Worm (Caenorhabditis elegans) whole organism, L3 larva: ENCODE measurements around the gene ceh-31.

Experiments used
- R02D3.7 ChIP-seq: fragments of 150-350 bp; optimal IDR thresholded peaks from 2 replicates; lab custom pipeline; 2014; ENCODE audit warnings: missing biosample characterization, missing genetic modification characterization
- ZK546.5 ChIP-seq: sonication (generic microtip); optimal IDR thresholded peaks from 2 replicates; lab custom pipeline; 2017; ENCODE audit warnings: missing biosample characterization, missing genetic modification characterization
- aly-2 ChIP-seq: fragments of 150-350 bp; optimal IDR thresholded peaks from 2 replicates; lab custom pipeline; 2014; ENCODE audit warnings: missing biosample characterization, missing genetic modification characterization
- ama-1 ChIP-seq: fragments of 150-350 bp; optimal IDR thresholded peaks from 2 replicates; lab custom pipeline; 2018
- ceh-16 ChIP-seq: sonication (generic microtip); optimal IDR thresholded peaks from 2 replicates; lab custom pipeline; 2017; ENCODE audit warnings: missing biosample characterization, missing genetic modification characterization
- ceh-28 ChIP-seq: fragments of 150-350 bp; optimal IDR thresholded peaks from 2 replicates; lab custom pipeline; 2014; ENCODE audit warnings: missing biosample characterization, missing genetic modification reagents, missing genetic modification characterization
- ceh-82 ChIP-seq: fragments of 150-350 bp; optimal IDR thresholded peaks from 2 replicates; lab custom pipeline; 2014; ENCODE audit warnings: missing biosample characterization, missing genetic modification characterization
- ceh-9 ChIP-seq: sonication (generic microtip); optimal IDR thresholded peaks from 2 replicates; lab custom pipeline; 2018; ENCODE audit warnings: missing biosample characterization, missing genetic modification characterization
- daf-12 ChIP-seq: fragments of 150-350 bp; optimal IDR thresholded peaks from 2 replicates; lab custom pipeline; 2014; ENCODE audit warnings: missing biosample characterization, missing genetic modification reagents, missing genetic modification characterization
- egl-27 ChIP-seq: sonication (generic microtip); optimal IDR thresholded peaks from 4 replicates; lab custom pipeline; 2017; ENCODE audit warnings: missing biosample characterization, missing genetic modification reagents, missing genetic modification characterization
- egl-5 ChIP-seq: fragments of 150-350 bp; optimal IDR thresholded peaks from 2 replicates; lab custom pipeline; 2017; ENCODE audit warnings: missing biosample characterization, missing genetic modification reagents, missing genetic modification characterization, inconsistent platforms
- elt-1 ChIP-seq: fragments of 150-350 bp; optimal IDR thresholded peaks from 2 replicates; lab custom pipeline; 2014; ENCODE audit warnings: missing biosample characterization, missing genetic modification characterization
- elt-2 ChIP-seq: sonication (generic microtip); optimal IDR thresholded peaks from 2 replicates; lab custom pipeline; 2016; ENCODE audit warnings: missing genetic modification reagents, mild to moderate bottlenecking, missing genetic modification characterization, missing compliant biosample characterization
- elt-3 ChIP-seq, 3 experiments: fragments of 150-350 bp in 1 of 3; sonication (generic microtip) in 2 of 3; optimal IDR thresholded peaks; 2 replicates in 2 of 3; 4 replicates in 1 of 3; lab custom pipeline; 2014 to 2017; ENCODE audit warnings: missing biosample characterization in 3 of 3, missing genetic modification characterization in 3 of 3
- eor-1 ChIP-seq, 2 experiments: fragments of 150-350 bp; optimal IDR thresholded peaks; 2 replicates each; lab custom pipeline; 2014 to 2018; ENCODE audit warnings: missing biosample characterization in 2 of 2, missing genetic modification characterization in 2 of 2
- fkh-10 ChIP-seq: sonication (generic microtip); optimal IDR thresholded peaks from 2 replicates; lab custom pipeline; 2017; ENCODE audit warnings: missing biosample characterization, missing genetic modification reagents, missing genetic modification characterization
- fkh-2 ChIP-seq: fragments of 150-350 bp; optimal IDR thresholded peaks from 2 replicates; lab custom pipeline; 2014; ENCODE audit warnings: missing biosample characterization, missing genetic modification reagents, missing genetic modification characterization
- fos-1 ChIP-seq: fragments of 150-350 bp; optimal IDR thresholded peaks from 2 replicates; lab custom pipeline; 2014; ENCODE audit warnings: missing biosample characterization, missing genetic modification characterization
- hmg-11 ChIP-seq: sonication (generic microtip); optimal IDR thresholded peaks from 2 replicates; lab custom pipeline; 2016; ENCODE audit warnings: missing genetic modification characterization, missing compliant biosample characterization
- jun-1 ChIP-seq: fragments of 150-350 bp; optimal IDR thresholded peaks from 2 replicates; lab custom pipeline; 2014; ENCODE audit warnings: missing biosample characterization, missing genetic modification reagents, missing genetic modification characterization
- lin-15B ChIP-seq: fragments of 150-350 bp; optimal IDR thresholded peaks from 2 replicates; lab custom pipeline; 2014; ENCODE audit warnings: missing biosample characterization, missing genetic modification characterization
- lin-39 ChIP-seq: fragments of 150-350 bp; optimal IDR thresholded peaks from 2 replicates; lab custom pipeline; 2018; ENCODE audit warnings: missing biosample characterization, missing genetic modification reagents, missing genetic modification characterization
- lsy-12 ChIP-seq: sonication (generic microtip); optimal IDR thresholded peaks from 2 replicates; lab custom pipeline; 2016; ENCODE audit warnings: mild to moderate bottlenecking, missing genetic modification characterization, missing compliant biosample characterization
- mdl-1 ChIP-seq: fragments of 150-350 bp; optimal IDR thresholded peaks from 2 replicates; lab custom pipeline; 2014; ENCODE audit warnings: missing biosample characterization, missing genetic modification characterization
- mml-1 ChIP-seq: fragments of 150-350 bp; sonication (generic microtip); optimal IDR thresholded peaks from 3 replicates; lab custom pipeline; 2014; ENCODE audit warnings: missing biosample characterization, missing genetic modification characterization
- nfya-1 ChIP-seq: sonication (generic microtip); optimal IDR thresholded peaks from 2 replicates; lab custom pipeline; 2017; ENCODE audit warnings: missing genetic modification characterization, mild to moderate bottlenecking, missing compliant biosample characterization, antibody characterized with exemption, moderate library complexity; ENCODE audit not compliant: insufficient read depth
- nhr-11 ChIP-seq: fragments of 150-350 bp; optimal IDR thresholded peaks from 2 replicates; lab custom pipeline; 2014; ENCODE audit warnings: missing biosample characterization, missing genetic modification characterization
- nhr-12 ChIP-seq: fragments of 150-350 bp; optimal IDR thresholded peaks from 2 replicates; lab custom pipeline; 2014; ENCODE audit warnings: missing biosample characterization, missing genetic modification characterization
- nhr-23 ChIP-seq: fragments of 150-350 bp; optimal IDR thresholded peaks from 2 replicates; lab custom pipeline; 2014; ENCODE audit warnings: missing biosample characterization, missing genetic modification reagents, missing genetic modification characterization
- nhr-237 ChIP-seq: fragments of 150-350 bp; optimal IDR thresholded peaks from 2 replicates; lab custom pipeline; 2014; ENCODE audit warnings: missing biosample characterization, missing genetic modification characterization
- nhr-25 ChIP-seq: sonication (generic microtip); optimal IDR thresholded peaks from 2 replicates; lab custom pipeline; 2017; ENCODE audit warnings: missing biosample characterization, missing genetic modification characterization
- nhr-28 ChIP-seq: fragments of 150-350 bp; optimal IDR thresholded peaks from 2 replicates; lab custom pipeline; 2014; ENCODE audit warnings: missing biosample characterization, missing genetic modification characterization
- nhr-43 ChIP-seq: sonication (generic microtip); optimal IDR thresholded peaks from 2 replicates; lab custom pipeline; 2016; ENCODE audit warnings: mild to moderate bottlenecking, missing genetic modification characterization, missing compliant biosample characterization; ENCODE audit not compliant: poor library complexity, severe bottlenecking
- nhr-67 ChIP-seq: fragments of 150-350 bp; optimal IDR thresholded peaks from 2 replicates; lab custom pipeline; 2014; ENCODE audit warnings: missing biosample characterization, missing genetic modification characterization
- nhr-76 ChIP-seq: fragments of 150-350 bp; sonication (generic microtip); optimal IDR thresholded peaks from 5 replicates; lab custom pipeline; 2014; ENCODE audit warnings: missing biosample characterization, missing genetic modification characterization
- nhr-77 ChIP-seq: fragments of 150-350 bp; optimal IDR thresholded peaks from 2 replicates; lab custom pipeline; 2014; ENCODE audit warnings: missing biosample characterization, missing genetic modification characterization
- pha-4 ChIP-seq: fragments of 150-350 bp; optimal IDR thresholded peaks from 2 replicates; lab custom pipeline; 2014; ENCODE audit warnings: missing biosample characterization, missing genetic modification reagents, missing genetic modification characterization
- pqm-1 ChIP-seq: fragments of 150-350 bp; optimal IDR thresholded peaks from 2 replicates; lab custom pipeline; 2017; ENCODE audit warnings: missing biosample characterization, missing genetic modification characterization, inconsistent platforms
- sea-2 ChIP-seq: fragments of 150-350 bp; sonication (generic microtip); optimal IDR thresholded peaks from 4 replicates; lab custom pipeline; 2014; ENCODE audit warnings: missing biosample characterization, missing genetic modification reagents, missing genetic modification characterization
- skn-1 ChIP-seq: fragments of 150-350 bp; optimal IDR thresholded peaks from 2 replicates; lab custom pipeline; 2014; ENCODE audit warnings: missing biosample characterization, missing genetic modification characterization
- snpc-4 ChIP-seq: fragments of 150-350 bp; optimal IDR thresholded peaks from 2 replicates; lab custom pipeline; 2014; ENCODE audit warnings: missing biosample characterization, missing genetic modification characterization
- tbx-2 ChIP-seq: sonication (generic microtip); optimal IDR thresholded peaks from 2 replicates; lab custom pipeline; 2016; ENCODE audit warnings: mild to moderate bottlenecking, missing genetic modification characterization, missing compliant biosample characterization
- unc-39 ChIP-seq: sonication (generic microtip); optimal IDR thresholded peaks from 4 replicates; lab custom pipeline; 2017; ENCODE audit warnings: missing biosample characterization, missing genetic modification characterization
- unc-62 ChIP-seq: fragments of 150-350 bp; sonication (generic microtip); optimal IDR thresholded peaks from 4 replicates; lab custom pipeline; 2014; ENCODE audit warnings: missing biosample characterization, missing genetic modification reagents, missing genetic modification characterization
- zag-1 ChIP-seq: fragments of 150-350 bp; optimal IDR thresholded peaks from 2 replicates; lab custom pipeline; 2014; ENCODE audit warnings: missing biosample characterization, missing genetic modification characterization
- ztf-11 ChIP-seq: fragments of 150-350 bp; optimal IDR thresholded peaks from 2 replicates; lab custom pipeline; 2014; ENCODE audit warnings: missing biosample characterization, missing genetic modification characterization
- ztf-4 ChIP-seq: fragments of 150-350 bp; optimal IDR thresholded peaks from 2 replicates; lab custom pipeline; 2014; ENCODE audit warnings: missing biosample characterization, missing genetic modification characterization

ceh-31 gene

ce11 chrX:3040021-3040420 is 30.2 kb downstream of the ceh-31 start:
- TF ChIP-seq lin-39 (tag; lab: Kevin White, UChicago), result no peak

- no peak for TF ChIP-seq nhr-237
- peak; percentile 93 for TF ChIP-seq skn-1 (tag; lab: Kevin White, UChicago)
- TF ChIP-seq elt-1 (tag; lab: Kevin White, UChicago), result no peak
- TF ChIP-seq snpc-4 (tag; lab: Kevin White, UChicago), result peak; percentile 51
- peak; percentile 49 for TF ChIP-seq unc-62 (GFP tag; lab: Kevin White, UChicago)
- TF ChIP-seq lin-39 (tag; lab: Kevin White, UChicago), result peak; percentile 88
- peak; percentile 72 for TF ChIP-seq elt-2 (tag; lab: Kevin White, UChicago)
- peak; percentile 96 for TF ChIP-seq nhr-43 (tag; lab: Kevin White, UChicago)
- peak; percentile 99 for TF ChIP-seq hmg-11
- peak; percentile 86 for TF ChIP-seq fos-1 (tag; lab: Kevin White, UChicago)
- TF ChIP-seq R02D3.7 (tag; lab: Kevin White, UChicago), result peak; percentile 60
- TF ChIP-seq sea-2 (GFP tag; lab: Kevin White, UChicago), result peak; percentile 89
- peak; percentile 83 for TF ChIP-seq jun-1 (tag; lab: Kevin White, UChicago)
- peak; percentile 67 for TF ChIP-seq egl-27
- peak; percentile 33 for TF ChIP-seq mdl-1 (tag; lab: Kevin White, UChicago)
- TF ChIP-seq ceh-82 (tag; lab: Kevin White, UChicago), result peak; percentile 91
- peak; percentile 68 for TF ChIP-seq ceh-9 (tag; lab: Kevin White, UChicago)
- TF ChIP-seq pha-4 (tag; lab: Kevin White, UChicago), result peak; percentile 80
- peak; percentile 74 for TF ChIP-seq nhr-11 (tag; lab: Kevin White, UChicago)
- TF ChIP-seq zag-1 (tag; lab: Kevin White, UChicago), result no peak
- TF ChIP-seq ZK546.5 (tag; lab: Kevin White, UChicago), result peak; percentile 21
- TF ChIP-seq nhr-12 (tag; lab: Kevin White, UChicago), result no peak
- TF ChIP-seq pqm-1 (tag; lab: Kevin White, UChicago), result peak; percentile 80
- peak; percentile 20 for TF ChIP-seq nhr-67 (tag; lab: Kevin White, UChicago)
- TF ChIP-seq eor-1 (tag; optimal IDR thresholded peaks at IDR 0.05; lab: Kevin White, UChicago), result no peak
- peak; percentile 58 for TF ChIP-seq aly-2 (tag; lab: Kevin White, UChicago)
- peak; percentile 89 for TF ChIP-seq nhr-77 (tag; lab: Kevin White, UChicago)
- TF ChIP-seq mml-1, result peak; percentile 60
- no peak for TF ChIP-seq fkh-2 (tag; lab: Kevin White, UChicago)
- peak; percentile 46 for TF ChIP-seq unc-39 (tag; lab: Kevin White, UChicago)
- TF ChIP-seq nhr-25 (tag; lab: Kevin White, UChicago), result peak; percentile 49
- peak; percentile 69 for TF ChIP-seq nhr-28 (tag; lab: Kevin White, UChicago)
- TF ChIP-seq ztf-11 (tag; lab: Kevin White, UChicago), result peak; percentile 37
- peak; percentile 71 for TF ChIP-seq ama-1 (lab: Kevin White, UChicago)
- peak; percentile 75 for TF ChIP-seq ceh-28 (tag; lab: Kevin White, UChicago)
- TF ChIP-seq lsy-12 (tag; lab: Kevin White, UChicago), result peak; percentile 92
- peak; percentile 35 for TF ChIP-seq lin-15B (tag; lab: Kevin White, UChicago)
- peak; percentile 88 for TF ChIP-seq nfya-1 (tag; lab: Kevin White, UChicago)
- TF ChIP-seq ceh-16 (tag; lab: Kevin White, UChicago), result peak; percentile 29
- peak; percentile 93 for TF ChIP-seq egl-5 (tag; lab: Kevin White, UChicago)
- no peak for TF ChIP-seq daf-12 (tag; lab: Kevin White, UChicago)
- TF ChIP-seq nhr-76 (tag; lab: Kevin White, UChicago), result peak; percentile 75
- TF ChIP-seq tbx-2, result peak; percentile 91
- peak in 1 of 3 experiments; percentile 51 for TF ChIP-seq elt-3 (tag; optimal IDR thresholded peaks at IDR 0.05; lab: Kevin White, UChicago)
- TF ChIP-seq fkh-10 (GFP tag; lab: Kevin White, UChicago), result peak; percentile 59
- peak; percentile 44 for TF ChIP-seq nhr-23
- TF ChIP-seq ztf-4 (tag; lab: Kevin White, UChicago), result peak; percentile 54
Observed at ce11 chrX:3035972-3036379, 34.2 kb downstream of the ceh-31 start.
